Worm (Caenorhabditis elegans): ENCODE data around the gene far-2.

The far-2 gene

DNA sequence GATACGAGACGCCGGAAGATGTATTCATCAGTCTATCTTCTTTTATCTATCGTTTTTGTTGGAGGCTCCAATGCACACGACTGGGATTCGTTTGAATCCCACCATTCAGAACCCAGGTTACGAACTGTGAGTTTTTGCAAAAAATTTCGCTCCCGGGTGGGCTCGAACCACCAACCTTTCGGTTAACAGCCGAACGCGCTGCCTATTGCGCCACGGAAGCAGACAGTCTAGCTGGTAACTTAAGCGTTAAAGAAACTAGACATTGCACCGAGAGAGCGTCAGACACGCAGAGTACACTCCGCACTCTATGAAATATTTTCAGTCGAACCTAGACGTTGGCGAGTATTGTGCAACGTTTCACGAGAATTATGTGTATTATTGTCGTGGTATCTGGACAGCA lies 22.4 kb downstream of the far-2 start:
- TF ChIP-seq nhr-129 (tag; optimal IDR thresholded peaks at IDR 0.05) = peak; percentile 75
- TF ChIP-seq elt-3 (tag; optimal IDR thresholded peaks at IDR 0.05) = no peak
- peak; percentile 57 for TF ChIP-seq unc-55 (GFP tag; optimal IDR thresholded peaks at IDR 0.05)
- TF ChIP-seq fos-1 (tag; optimal IDR thresholded peaks at IDR 0.05) = peak; percentile 13
- TF ChIP-seq gmeb-1 (tag; optimal IDR thresholded peaks at IDR 0.05) = peak; percentile 56
- peak; percentile 23 for TF ChIP-seq F13H6.1 (tag; optimal IDR thresholded peaks at IDR 0.05)
- TF ChIP-seq sma-9 (GFP tag; optimal IDR thresholded peaks at IDR 0.05) = peak; percentile 27
- no peak for TF ChIP-seq sma-9 (tag; optimal IDR thresholded peaks at IDR 0.05)
- peak; percentile 9 for TF ChIP-seq Y55F3AM.14 (GFP tag; optimal IDR thresholded peaks at IDR 0.05)
- no peak for TF ChIP-seq nhr-23 (tag; optimal IDR thresholded peaks at IDR 0.05)
- TF ChIP-seq sma-3 (GFP tag; optimal IDR thresholded peaks at IDR 0.05) = peak; percentile 4

DNA sequence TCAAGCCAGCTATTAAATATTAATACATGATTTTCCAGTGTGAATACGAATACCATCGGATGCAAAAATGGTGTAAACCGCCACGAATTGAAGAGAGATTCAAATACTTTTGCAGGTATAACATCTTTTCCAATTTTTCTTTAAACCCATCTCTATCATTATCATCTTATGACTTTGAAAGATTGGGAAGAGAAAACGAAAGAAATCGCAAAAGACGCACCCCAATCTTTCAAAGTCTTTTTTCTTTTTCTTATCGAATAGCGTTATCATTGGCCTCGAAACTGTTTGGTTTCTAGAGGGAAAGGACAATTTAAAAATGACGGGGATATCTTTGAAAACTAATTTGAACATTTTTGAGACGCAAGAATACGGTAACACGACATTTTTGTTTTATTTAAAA lies 24.0 kb downstream of the far-2 start:
- TF ChIP-seq F13H6.1 (tag; optimal IDR thresholded peaks at IDR 0.05) (no peak), sma-3 (GFP tag; optimal IDR thresholded peaks at IDR 0.05) (no peak), alr-1 (tag; optimal IDR thresholded peaks at IDR 0.05) (no peak), crh-2 (tag; optimal IDR thresholded peaks at IDR 0.05) (no peak), nhr-10 (tag; optimal IDR thresholded peaks at IDR 0.05) (no peak), nhr-6 (tag; optimal IDR thresholded peaks at IDR 0.05) (no peak), ztf-4 (tag; optimal IDR thresholded peaks at IDR 0.05) (no peak), aly-2 (tag; optimal IDR thresholded peaks at IDR 0.05) (no peak), peb-1 (tag; optimal IDR thresholded peaks at IDR 0.05) (no peak), snpc-4 (tag; optimal IDR thresholded peaks at IDR 0.05) (no peak), fos-1 (tag; optimal IDR thresholded peaks at IDR 0.05) (no peak), sem-4 (tag; optimal IDR thresholded peaks at IDR 0.05) (no peak), nhr-11 (tag; optimal IDR thresholded peaks at IDR 0.05) (no peak), ceh-16 (tag; optimal IDR thresholded peaks at IDR 0.05) (no peak), nhr-237 (tag; optimal IDR thresholded peaks at IDR 0.05) (no peak), nhr-21 (tag; optimal IDR thresholded peaks at IDR 0.05) (no peak), Y55F3AM.14 (GFP tag; optimal IDR thresholded peaks at IDR 0.05) (no peak)

DNA sequence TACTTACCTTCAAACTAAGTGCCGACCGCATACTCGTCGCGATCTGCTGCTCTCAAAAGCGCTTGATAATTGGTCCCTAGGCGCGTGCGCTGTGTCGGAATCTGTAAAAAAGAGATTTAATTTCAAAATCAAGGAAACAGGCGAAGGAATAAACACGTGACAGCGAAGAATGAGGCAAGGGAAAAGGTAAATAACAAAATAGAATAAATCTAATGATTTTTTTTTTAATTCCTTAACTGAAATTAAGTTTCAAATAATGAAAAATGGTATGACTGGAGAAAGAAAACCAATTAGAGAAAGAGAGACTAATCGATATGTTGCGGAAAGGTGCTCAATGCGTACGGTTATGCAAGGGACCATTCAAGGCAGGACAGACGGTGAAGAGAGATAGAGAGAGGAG lies 27.5 kb downstream of the far-2 start, which contains the start of gene cya-1:
cya-1 (minus strand) TSS at position 101 of the 400 bp plus-strand sequence.
- TF ChIP-seq egl-27 (tag; optimal IDR thresholded peaks at IDR 0.05) = no peak
- TF ChIP-seq lin-11 (tag; optimal IDR thresholded peaks at IDR 0.05) = no peak
- TF ChIP-seq ceh-82 (tag; optimal IDR thresholded peaks at IDR 0.05) = no peak

DNA sequence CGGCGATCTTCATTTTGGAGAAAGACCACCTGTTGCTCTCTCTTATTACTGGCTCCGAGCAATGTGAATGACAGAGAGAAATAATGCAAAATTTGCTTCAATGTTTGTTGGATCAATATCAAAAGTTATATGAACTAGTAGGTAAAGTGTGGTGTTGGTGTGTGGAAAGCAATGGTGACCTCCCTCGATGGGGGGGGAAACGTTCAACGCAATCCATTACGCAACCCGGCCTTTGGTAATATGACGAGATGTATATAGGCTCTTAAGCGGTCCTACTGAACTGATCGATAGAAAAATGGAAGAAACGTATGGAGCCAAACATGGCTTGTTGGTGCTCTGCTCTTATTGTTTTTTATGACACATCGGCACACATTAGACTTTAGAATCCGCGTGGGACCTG lies 28.1 kb downstream of the far-2 start:
- TF ChIP-seq lsy-2 (tag; optimal IDR thresholded peaks at IDR 0.05) (no peak), egl-27 (tag; optimal IDR thresholded peaks at IDR 0.05) (no peak), dmd-4 (tag; optimal IDR thresholded peaks at IDR 0.05) (no peak), ceh-16 (tag; optimal IDR thresholded peaks at IDR 0.05) (no peak), lin-39 (tag; optimal IDR thresholded peaks at IDR 0.05) (no peak)

DNA sequence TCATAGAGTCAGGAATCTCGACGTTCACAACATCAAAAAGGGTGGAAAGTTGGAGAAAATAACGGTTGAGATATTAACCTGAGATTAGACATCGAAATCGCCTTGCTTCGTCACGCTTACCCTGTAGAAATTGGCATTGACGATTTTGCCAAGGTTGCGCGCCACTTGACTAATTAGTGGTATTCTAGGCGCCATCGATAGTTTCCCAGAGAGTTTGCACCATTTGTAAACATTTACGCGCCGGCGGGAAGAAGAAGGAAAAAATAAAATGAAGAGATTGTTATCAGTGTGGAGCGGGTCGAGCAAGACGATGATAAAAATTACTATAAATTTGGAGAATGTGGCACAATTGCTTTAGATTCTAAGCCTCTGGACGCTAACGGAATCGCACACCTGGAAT lies 28.6 kb downstream of the far-2 start:
- TF ChIP-seq mdl-1 (tag; optimal IDR thresholded peaks at IDR 0.05) (no peak), sma-9 (GFP tag; optimal IDR thresholded peaks at IDR 0.05) (no peak), sma-9 (tag; optimal IDR thresholded peaks at IDR 0.05) (no peak), F13H6.1 (tag; optimal IDR thresholded peaks at IDR 0.05) (no peak), egl-27 (tag; optimal IDR thresholded peaks at IDR 0.05) (no peak), lin-13 (GFP tag; optimal IDR thresholded peaks at IDR 0.05) (no peak), ceh-16 (tag; optimal IDR thresholded peaks at IDR 0.05) (peak; percentile 81), gmeb-1 (tag; optimal IDR thresholded peaks at IDR 0.05) (no peak), nhr-6 (tag; optimal IDR thresholded peaks at IDR 0.05) (no peak)

DNA sequence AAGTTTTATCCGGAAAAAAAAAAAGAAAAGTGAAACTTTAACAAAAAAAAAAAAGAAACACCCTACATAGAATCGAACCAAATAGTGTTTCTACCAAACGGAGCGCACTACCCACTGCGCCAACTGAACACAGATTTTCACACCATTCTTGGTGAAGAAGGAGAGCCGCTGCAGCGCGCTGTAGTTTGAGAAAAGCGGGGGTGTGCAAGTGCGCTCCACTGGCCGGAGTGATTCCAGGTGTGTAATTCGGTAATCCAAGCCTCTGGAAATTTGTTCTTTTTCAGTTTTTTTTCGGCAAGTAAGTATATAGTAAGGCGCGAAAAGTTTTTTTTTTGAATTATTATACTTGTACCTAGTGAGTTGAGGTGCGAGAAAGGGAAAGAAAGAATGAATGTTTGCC lies 29.3 kb downstream of the far-2 start:
- TF ChIP-seq unc-55 (GFP tag; optimal IDR thresholded peaks at IDR 0.05) = peak; percentile 19

DNA sequence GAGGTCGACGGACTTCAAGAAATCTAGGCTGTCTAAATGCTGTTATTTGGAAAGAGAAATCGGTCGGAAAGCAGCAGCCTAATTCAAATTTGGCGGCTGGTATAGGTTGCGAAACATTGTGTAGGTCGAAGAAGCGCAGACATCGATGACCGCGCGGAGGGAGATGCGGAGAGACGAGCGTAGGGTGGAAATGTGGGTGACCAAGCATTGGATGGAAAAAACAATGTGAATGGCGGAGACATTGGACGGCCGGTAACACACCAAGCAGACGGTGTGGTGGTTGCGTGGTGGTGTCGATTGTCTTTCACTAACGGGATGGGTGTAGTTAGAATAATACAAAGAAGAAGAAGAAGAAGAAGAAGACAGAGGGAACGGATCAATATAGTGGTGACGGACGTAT lies 30.9 kb downstream of the far-2 start:
- TF ChIP-seq sma-9 (GFP tag; optimal IDR thresholded peaks at IDR 0.05) (no peak), sma-9 (tag; optimal IDR thresholded peaks at IDR 0.05) (no peak)

Data from whole organism, L2 larva.